Fruit fly (Drosophila melanogaster) whole organism, embryonic: ENCODE measurements around the gene Fitm.

ENCODE experiments used
- Asciz ChIP-seq: fragments of 200-800 bp; sonication (Bioruptor generic); optimal IDR thresholded peaks from 2 replicates; lab custom pipeline; 2017; ENCODE audit warnings: missing biosample characterization, mild to moderate bottlenecking, missing genetic modification characterization, missing genetic modification reagents
- CG11085 ChIP-seq: fragments of 200-800 bp; sonication (Bioruptor generic); IDR thresholded peaks from 2 replicates; pipeline ENCODE4 v1.3.6; 2022; ENCODE audit warnings: missing biosample characterization, missing genetic modification characterization
- CG11723 ChIP-seq: fragments of 200-800 bp; sonication (Bioruptor generic); optimal IDR thresholded peaks from 2 replicates; lab custom pipeline; 2017; ENCODE audit warnings: missing biosample characterization, mild to moderate bottlenecking, missing genetic modification characterization
- CG12155 ChIP-seq: fragments of 200-800 bp; sonication (Bioruptor generic); optimal IDR thresholded peaks from 3 replicates; lab custom pipeline; 2016; ENCODE audit warnings: missing biosample characterization, missing genetic modification characterization
- CG12659 ChIP-seq: fragments of 200-800 bp; sonication (Bioruptor generic); optimal IDR thresholded peaks from 3 replicates; lab custom pipeline; 2017; ENCODE audit warnings: mild to moderate bottlenecking, missing biosample characterization, missing genetic modification reagents, missing genetic modification characterization
- CG15601 ChIP-seq: fragments of 200-800 bp; sonication (Bioruptor generic); optimal IDR thresholded peaks from 3 replicates; lab custom pipeline; 2019; ENCODE audit warnings: missing biosample characterization, mild to moderate bottlenecking, missing genetic modification characterization, moderate library complexity
- CG15696 ChIP-seq: fragments of 200-800 bp; sonication (Bioruptor generic); optimal IDR thresholded peaks from 2 replicates; lab custom pipeline; 2019; ENCODE audit warnings: missing biosample characterization, mild to moderate bottlenecking, missing genetic modification characterization, moderate library complexity
- CG17328 ChIP-seq: fragments of 200-800 bp; sonication (Bioruptor generic); IDR thresholded peaks from 2 replicates; pipeline ENCODE4 v1.3.6; 2022; ENCODE audit warnings: missing biosample characterization, missing genetic modification characterization
- CG17361 ChIP-seq: fragments of 200-800 bp; sonication (Bioruptor generic); IDR thresholded peaks from 3 replicates; pipeline ENCODE4 v1.3.6; 2022; ENCODE audit warnings: missing biosample characterization, missing genetic modification characterization
- CG3407 ChIP-seq: fragments of 200-800 bp; sonication (Bioruptor generic); optimal IDR thresholded peaks from 2 replicates; lab custom pipeline; 2018; ENCODE audit warnings: missing biosample characterization, mild to moderate bottlenecking, missing genetic modification characterization
- CG34376 ChIP-seq: fragments of 200-800 bp; sonication (Bioruptor generic); optimal IDR thresholded peaks from 2 replicates; lab custom pipeline; 2018; ENCODE audit warnings: missing biosample characterization, mild to moderate bottlenecking, missing genetic modification characterization
- CG43689 ChIP-seq: fragments of 200-800 bp; sonication (Bioruptor generic); IDR thresholded peaks from 2 replicates; pipeline ENCODE4 v1.3.6; 2022; ENCODE audit warnings: missing biosample characterization, missing genetic modification characterization
- CG7839 ChIP-seq: fragments of 200-800 bp; sonication (Bioruptor generic); optimal IDR thresholded peaks from 3 replicates; lab custom pipeline; 2018; ENCODE audit warnings: missing biosample characterization, mild to moderate bottlenecking, missing genetic modification characterization, moderate library complexity
- CG7987 ChIP-seq: fragments of 200-800 bp; sonication (Bioruptor generic); optimal IDR thresholded peaks from 2 replicates; lab custom pipeline; 2018; ENCODE audit warnings: missing biosample characterization, mild to moderate bottlenecking, missing genetic modification characterization, moderate library complexity
- CG9797 ChIP-seq: fragments of 200-800 bp; sonication (Bioruptor generic); optimal IDR thresholded peaks from 3 replicates; lab custom pipeline; 2018; ENCODE audit warnings: missing biosample characterization, mild to moderate bottlenecking, missing genetic modification characterization
- CG9932 ChIP-seq: fragments of 200-800 bp; sonication (Bioruptor generic); IDR thresholded peaks from 2 replicates; pipeline ENCODE4 v1.3.6; 2022; ENCODE audit warnings: missing biosample characterization, missing genetic modification characterization
- Dll ChIP-seq: fragments of 200-800 bp; sonication (Bioruptor generic); IDR thresholded peaks from 4 replicates; pipeline ENCODE4 v1.3.6; 2022; ENCODE audit warnings: missing biosample characterization, missing genetic modification characterization; ENCODE audit not compliant: partially characterized antibody
- Elba2 ChIP-seq: fragments of 200-800 bp; sonication (Bioruptor generic); optimal IDR thresholded peaks from 3 replicates; lab custom pipeline; 2016; ENCODE audit warnings: missing biosample characterization, missing genetic modification characterization
- Ets97D ChIP-seq: fragments of 200-800 bp; sonication (Bioruptor generic); optimal IDR thresholded peaks from 3 replicates; lab custom pipeline; 2016; ENCODE audit warnings: missing biosample characterization, missing genetic modification characterization
- Gsc ChIP-seq: fragments of 200-800 bp; sonication (Bioruptor generic); IDR thresholded peaks from 2 replicates; pipeline ENCODE4 v1.3.6; 2022; ENCODE audit warnings: missing biosample characterization, missing genetic modification characterization
- HLHmδ ChIP-seq: fragments of 200-800 bp; sonication (Bioruptor generic); optimal IDR thresholded peaks from 2 replicates; lab custom pipeline; 2018; ENCODE audit warnings: missing biosample characterization, mild to moderate bottlenecking, missing genetic modification characterization, moderate library complexity
- MESR4 ChIP-seq: fragments of 200-800 bp; sonication (Bioruptor generic); optimal IDR thresholded peaks from 2 replicates; lab custom pipeline; 2018; ENCODE audit warnings: missing biosample characterization, mild to moderate bottlenecking, missing genetic modification characterization, moderate library complexity
- MTF-1 ChIP-seq: fragments of 200-800 bp; sonication (Bioruptor generic); optimal IDR thresholded peaks from 2 replicates; lab custom pipeline; 2018; ENCODE audit warnings: missing biosample characterization, mild to moderate bottlenecking, missing genetic modification characterization, borderline replicate concordance
- Mes4 ChIP-seq: fragments of 200-800 bp; sonication (Bioruptor generic); optimal IDR thresholded peaks from 2 replicates; lab custom pipeline; 2016; ENCODE audit warnings: missing biosample characterization, missing genetic modification characterization
- NK7.1 ChIP-seq: fragments of 200-800 bp; sonication (Bioruptor generic); optimal IDR thresholded peaks from 3 replicates; lab custom pipeline; 2016; ENCODE audit warnings: missing biosample characterization, missing genetic modification characterization
- Nf-YA ChIP-seq: fragments of 200-800 bp; sonication (Bioruptor generic); IDR thresholded peaks from 2 replicates; pipeline ENCODE4 v1.3.6; 2022; ENCODE audit warnings: missing biosample characterization, missing genetic modification characterization
- Sry-β ChIP-seq: fragments of 200-800 bp; sonication (Bioruptor generic); optimal IDR thresholded peaks from 2 replicates; lab custom pipeline; 2018; ENCODE audit warnings: missing biosample characterization, mild to moderate bottlenecking, missing genetic modification characterization, moderate library complexity
- Xrp1 ChIP-seq: fragments of 200-800 bp; sonication (Bioruptor generic); IDR thresholded peaks from 2 replicates; pipeline ENCODE4 v1.3.6; 2022; ENCODE audit warnings: missing biosample characterization, missing genetic modification characterization
- aop ChIP-seq: fragments of 200-800 bp; sonication (Bioruptor generic); IDR thresholded peaks from 2 replicates; pipeline ENCODE4 v1.3.6; 2022; ENCODE audit warnings: missing biosample characterization, missing genetic modification characterization
- cg ChIP-seq: fragments of 200-800 bp; sonication (Bioruptor generic); optimal IDR thresholded peaks from 3 replicates; lab custom pipeline; 2019; ENCODE audit warnings: missing biosample characterization, mild to moderate bottlenecking, missing genetic modification characterization, moderate library complexity
- hbn ChIP-seq: fragments of 200-800 bp; sonication (Bioruptor generic); IDR thresholded peaks from 2 replicates; pipeline ENCODE4 v1.3.6; 2022; ENCODE audit warnings: missing biosample characterization, missing genetic modification characterization; ENCODE audit not compliant: partially characterized antibody
- hth ChIP-seq: fragments of >200 bp; optimal IDR thresholded peaks from 2 replicates; lab custom pipeline; 2017; ENCODE audit warnings: inconsistent platforms
- inv ChIP-seq: fragments of 200-800 bp; sonication (Bioruptor generic); IDR thresholded peaks from 2 replicates; pipeline ENCODE4 v1.3.6; 2022; ENCODE audit warnings: missing biosample characterization, missing genetic modification characterization; ENCODE audit not compliant: partially characterized antibody
- klu ChIP-seq: fragments of 200-800 bp; sonication (Bioruptor generic); IDR thresholded peaks from 2 replicates; pipeline ENCODE4 v1.3.6; 2022; ENCODE audit warnings: missing biosample characterization, missing genetic modification characterization
- lilli ChIP-seq: fragments of 200-800 bp; sonication (Bioruptor generic); optimal IDR thresholded peaks from 3 replicates; lab custom pipeline; 2016; ENCODE audit warnings: missing biosample characterization, missing genetic modification characterization
- luna ChIP-seq: fragments of 200-800 bp; sonication (Bioruptor generic); optimal IDR thresholded peaks from 2 replicates; lab custom pipeline; 2016; ENCODE audit warnings: missing biosample characterization, missing genetic modification characterization
- maf-S ChIP-seq: fragments of 200-800 bp; sonication (Bioruptor generic); optimal IDR thresholded peaks from 2 replicates; lab custom pipeline; 2016; ENCODE audit warnings: missing biosample characterization, missing genetic modification characterization
- peb ChIP-seq: fragments of 200-800 bp; sonication (Bioruptor generic); IDR thresholded peaks from 2 replicates; pipeline ENCODE4 v1.3.6; 2022; ENCODE audit warnings: missing biosample characterization, missing genetic modification characterization
- pho ChIP-seq: fragments of 200-800 bp; sonication (Bioruptor generic); optimal IDR thresholded peaks from 2 replicates; lab custom pipeline; 2016; ENCODE audit warnings: missing biosample characterization, missing genetic modification characterization
- prd ChIP-seq, 3 experiments: fragments of >200 bp in 2 of 3; fragments of 200-800 bp in 1 of 3; sonication (Bioruptor generic) in 1 of 3; optimal IDR thresholded peaks in 2 of 3; IDR thresholded peaks in 1 of 3; 2 replicates in 2 of 3; 3 replicates in 1 of 3; pipeline versions ENCODE4 v1.3.6 to Lab custom; 2017 to 2022; ENCODE audit warnings: missing biosample characterization in 1 of 3, missing genetic modification characterization in 1 of 3
- pum ChIP-seq: fragments of 200-800 bp; sonication (Bioruptor generic); optimal IDR thresholded peaks from 2 replicates; lab custom pipeline; 2016; ENCODE audit warnings: missing biosample characterization, missing genetic modification characterization
- sens-2 ChIP-seq: fragments of 200-800 bp; sonication (Bioruptor generic); IDR thresholded peaks from 2 replicates; pipeline ENCODE4 v1.3.6; 2022; ENCODE audit warnings: missing biosample characterization, missing genetic modification characterization
- shn ChIP-seq: fragments of 200-800 bp; sonication (Bioruptor generic); optimal IDR thresholded peaks from 3 replicates; lab custom pipeline; 2016; ENCODE audit warnings: missing biosample characterization, missing genetic modification characterization
- slou ChIP-seq: fragments of 200-800 bp; sonication (Bioruptor generic); optimal IDR thresholded peaks from 3 replicates; lab custom pipeline; 2016; ENCODE audit warnings: missing biosample characterization, missing genetic modification characterization
- stwl ChIP-seq: fragments of 200-800 bp; sonication (Bioruptor generic); optimal IDR thresholded peaks from 3 replicates; lab custom pipeline; 2018; ENCODE audit warnings: missing biosample characterization, mild to moderate bottlenecking, missing genetic modification characterization, moderate library complexity
- sug ChIP-seq: fragments of 200-800 bp; optimal IDR thresholded peaks from 2 replicates; lab custom pipeline; 2019; ENCODE audit warnings: missing biosample characterization, mild to moderate bottlenecking, missing genetic modification characterization, moderate library complexity
- tap ChIP-seq: fragments of 200-800 bp; optimal IDR thresholded peaks from 3 replicates; lab custom pipeline; 2019; ENCODE audit warnings: missing biosample characterization, mild to moderate bottlenecking, missing genetic modification characterization, moderate library complexity
- wdn ChIP-seq: fragments of 200-800 bp; sonication (Bioruptor generic); IDR thresholded peaks from 2 replicates; pipeline ENCODE4 v1.3.6; 2022; ENCODE audit warnings: missing biosample characterization, missing genetic modification characterization
- zen2 ChIP-seq: fragments of 200-800 bp; sonication (Bioruptor generic); IDR thresholded peaks from 3 replicates; pipeline ENCODE4 v1.3.6; 2022; ENCODE audit warnings: missing biosample characterization, missing genetic modification characterization; ENCODE audit not compliant: partially characterized antibody

The Fitm gene

dm6 chr3L:5182255-5182993, 36.6 kb upstream of the Fitm start (continued):
- TF ChIP-seq CG12659 (GFP tag; lab: Kevin White, UChicago) (peak; percentile 51), CG11723 (no peak), sug (tag; lab: Kevin White, UChicago) (no peak), stwl (no peak), CG43689 (no peak), klu (GFP tag; lab: Robert Waterston, UW) (0 out of 2 replicates have a peak, but pooled peaks have one; percentile 22), CG17361 (GFP tag; lab: Robert Waterston, UW) (peak; percentile 40; the same call in 1 of the 3 replicates), MTF-1 (no peak), aop (no peak), tap (tag; lab: Kevin White, UChicago) (peak; percentile 21), Dll (no peak), shn (GFP tag; lab: Kevin White, UChicago) (no peak), inv (GFP tag; lab: Robert Waterston, UW) (no peak), slou (GFP tag; lab: Kevin White, UChicago) (peak; percentile 20), CG7987 (GFP tag; lab: Kevin White, UChicago) (no peak), NK7.1 (GFP tag; lab: Kevin White, UChicago) (peak; percentile 15), hth (lab: Kevin White, UChicago) (no peak), Ets97D (GFP tag; lab: Kevin White, UChicago) (no peak), cg (GFP tag; lab: Kevin White, UChicago) (no peak), CG7839 (tag; lab: Kevin White, UChicago) (peak; percentile 59), CG34376 (GFP tag; lab: Kevin White, UChicago) (no peak), peb (GFP tag; lab: Robert Waterston, UW) (no peak), Gsc (GFP tag; lab: Robert Waterston, UW) (no peak), zen2 (GFP tag; lab: Robert Waterston, UW) (no peak), luna (GFP tag; lab: Kevin White, UChicago) (no peak), HLHmδ (GFP tag; lab: Kevin White, UChicago) (no peak), CG11085 (GFP tag; lab: Robert Waterston, UW) (no peak), maf-S (GFP tag; lab: Kevin White, UChicago) (peak; percentile 6), lilli (GFP tag; lab: Kevin White, UChicago) (peak; percentile 53), Mes4 (GFP tag; lab: Kevin White, UChicago) (no peak), Sry-β (GFP tag; lab: Kevin White, UChicago) (no peak), pum (GFP tag; lab: Kevin White, UChicago) (no peak), CG9932 (peak; percentile 33; the same call in 1 of the 2 replicates), CG9797 (GFP tag; lab: Kevin White, UChicago) (no peak), Xrp1 (GFP tag; lab: Robert Waterston, UW) (peak; percentile 59; the same call in 1 of the 2 replicates), Nf-YA (GFP tag; lab: Robert Waterston, UW) (0 out of 2 replicates have a peak, but pooled peaks have one; percentile 31), pho (GFP tag; lab: Kevin White, UChicago) (no peak), CG15696 (tag; lab: Kevin White, UChicago) (no peak), CG15601 (tag; lab: Kevin White, UChicago) (peak; percentile 0), wdn (GFP tag; lab: Robert Waterston, UW) (peak; percentile 27; the same call in 1 of the 2 replicates), sens-2 (GFP tag; lab: Robert Waterston, UW) (no peak), Elba2 (GFP tag; lab: Kevin White, UChicago) (no peak), Asciz (GFP tag; lab: Kevin White, UChicago) (peak; percentile 44), CG17328 (peak; percentile 45), CG3407 (GFP tag; lab: Kevin White, UChicago) (no peak), prd (optimal IDR thresholded peaks at IDR 0.05; lab: Kevin White, UChicago) (no peak), prd (GFP tag; IDR thresholded peaks at IDR 0.05; lab: Robert Waterston, UW) (no peak), CG12155 (GFP tag; lab: Kevin White, UChicago) (no peak), MESR4 (no peak), hbn (no peak)
